Worm (Caenorhabditis elegans): ENCODE data around the gene C39B10.7.

C39B10.7 gene

DNA sequence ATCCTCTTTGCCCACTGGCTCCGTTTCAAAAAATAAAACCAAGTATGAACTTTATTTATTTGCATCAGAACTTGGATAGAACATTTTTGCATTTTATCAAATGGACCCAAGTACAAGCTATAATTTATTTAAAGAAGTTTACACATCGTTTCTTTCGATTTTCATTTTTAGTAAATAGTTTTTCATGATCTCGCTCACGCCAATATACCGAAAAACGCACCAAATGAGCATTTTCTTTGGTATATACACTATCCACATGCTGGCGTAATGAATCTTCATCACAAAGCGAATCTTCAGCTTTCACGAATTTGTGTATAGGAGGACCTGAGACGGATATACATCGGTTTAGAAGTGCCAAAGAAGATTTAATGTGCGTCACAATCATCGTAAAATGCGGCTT, at the start of gene C39B10.7:
Gene C39B10.7 (plus strand): TSS at position 301 of the 400 bp plus-strand sequence.
- TF ChIP-seq ceh-32 (tag; optimal IDR thresholded peaks at IDR 0.05; ENCODE audit: poor library complexity) (no peak), hmg-1.1 (GFP tag; IDR thresholded peaks at IDR 0.05) (no peak), ceh-82 (tag; optimal IDR thresholded peaks at IDR 0.05) (no peak), snpc-1.2 (GFP tag; IDR thresholded peaks at IDR 0.05) (no peak), mes-2 (tag; optimal IDR thresholded peaks at IDR 0.05; ENCODE audit: poor library complexity, severe bottlenecking) (no peak), aha-1 (tag) (no peak), F26F4.8 (GFP tag; conservative IDR thresholded peaks at IDR 0.05) (no peak), F44E2.7 (GFP tag; IDR thresholded peaks at IDR 0.05) (no peak), ceh-28 (tag; optimal IDR thresholded peaks at IDR 0.05) (no peak)

DNA sequence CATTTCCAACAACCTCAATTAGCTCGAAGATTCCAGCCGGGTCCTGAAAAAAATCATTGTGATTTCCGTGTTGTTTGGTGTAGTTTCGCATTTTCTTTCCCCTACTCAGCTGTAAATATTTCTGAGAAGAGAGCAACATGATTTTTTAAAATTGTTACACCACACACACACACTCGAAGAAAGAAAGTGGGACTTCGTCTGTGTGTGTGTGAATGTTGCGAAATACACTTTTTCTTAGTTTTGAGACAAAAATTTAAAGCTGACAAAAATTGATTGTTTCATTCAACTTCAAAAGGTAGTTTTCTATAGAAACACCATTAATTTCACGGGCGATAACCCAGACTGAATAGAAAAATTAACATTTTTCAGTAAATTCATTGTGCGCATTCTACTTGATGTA, 48.6 kb upstream of the C39B10.7 start:
- TF ChIP-seq dpl-1 (GFP tag; optimal IDR thresholded peaks at IDR 0.05), result no peak
- no peak for TF ChIP-seq nhr-25 (tag; optimal IDR thresholded peaks at IDR 0.05; ENCODE audit: borderline replicate concordance, insufficient read depth)
- no peak for TF ChIP-seq tra-1 (GFP tag; IDR thresholded peaks at IDR 0.05)
- TF ChIP-seq zfp-2 (tag; optimal IDR thresholded peaks at IDR 0.05), result no peak
- TF ChIP-seq rbr-2 (tag; optimal IDR thresholded peaks at IDR 0.05), result no peak
- no peak for TF ChIP-seq ztf-11 (tag; optimal IDR thresholded peaks at IDR 0.05)
- TF ChIP-seq F44E2.7 (GFP tag; IDR thresholded peaks at IDR 0.05), result no peak

DNA sequence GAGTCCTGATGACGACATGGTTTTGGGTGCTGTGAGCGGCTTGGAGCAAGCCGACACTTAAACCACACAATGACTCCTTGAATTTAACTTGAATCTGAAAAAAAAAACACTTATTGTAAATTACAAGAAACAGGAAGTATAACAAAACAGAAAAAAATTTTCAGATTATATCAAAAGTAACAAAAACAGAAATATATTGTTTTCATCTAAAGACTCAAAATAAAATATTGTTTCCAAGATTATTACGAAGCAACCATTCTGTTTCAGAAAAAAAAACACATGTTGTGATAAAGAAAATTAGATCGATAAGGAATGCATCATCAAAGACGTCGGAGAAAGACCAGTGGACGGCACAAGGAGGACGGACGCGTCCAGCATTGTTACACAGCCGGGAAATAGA, 48.1 kb upstream of the C39B10.7 start, which contains the start of gene mig-15:
Gene mig-15 (minus strand): TSS at position 101 of the 400 bp plus-strand sequence.
- TF ChIP-seq daf-16 (GFP tag; optimal IDR thresholded peaks at IDR 0.05) (no peak), daf-16 (tag; optimal IDR thresholded peaks at IDR 0.05) (peak; percentile 24), skn-1 (tag; optimal IDR thresholded peaks at IDR 0.05) (no peak)

DNA sequence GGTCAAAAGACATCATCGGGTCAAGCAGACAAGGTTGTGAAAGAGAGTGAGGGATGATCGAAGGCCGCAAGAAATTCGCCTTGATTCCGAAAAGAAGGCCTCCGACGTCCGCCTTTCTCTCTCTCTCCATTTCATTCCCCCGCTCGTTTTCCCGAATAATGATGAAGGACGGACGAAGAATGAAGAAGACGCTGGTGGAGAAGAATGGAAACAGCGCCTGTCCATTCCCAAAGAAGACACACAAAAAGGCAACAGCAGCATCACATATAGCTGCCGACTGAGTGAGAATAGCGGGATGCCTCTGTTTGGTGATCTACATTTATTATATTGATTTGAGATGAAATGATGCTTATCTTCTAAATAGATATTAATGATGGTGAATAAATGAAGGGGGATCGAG, 47.5 kb upstream of the C39B10.7 start:
- no peak for TF ChIP-seq egl-43 (GFP tag; IDR thresholded peaks at IDR 0.05)
- 0 out of 2 replicates have a peak, but pooled peaks have one; percentile 6 for TF ChIP-seq hmg-1.1 (GFP tag; IDR thresholded peaks at IDR 0.05)
- TF ChIP-seq fkh-10 (GFP tag; optimal IDR thresholded peaks at IDR 0.05), result no peak
- TF ChIP-seq nhr-25 (tag; optimal IDR thresholded peaks at IDR 0.05; ENCODE audit: borderline replicate concordance, insufficient read depth), result peak; percentile 15
- no peak for TF ChIP-seq unc-39 (tag; optimal IDR thresholded peaks at IDR 0.05)
- TF ChIP-seq snpc-4 (tag; optimal IDR thresholded peaks at IDR 0.05), result no peak

DNA sequence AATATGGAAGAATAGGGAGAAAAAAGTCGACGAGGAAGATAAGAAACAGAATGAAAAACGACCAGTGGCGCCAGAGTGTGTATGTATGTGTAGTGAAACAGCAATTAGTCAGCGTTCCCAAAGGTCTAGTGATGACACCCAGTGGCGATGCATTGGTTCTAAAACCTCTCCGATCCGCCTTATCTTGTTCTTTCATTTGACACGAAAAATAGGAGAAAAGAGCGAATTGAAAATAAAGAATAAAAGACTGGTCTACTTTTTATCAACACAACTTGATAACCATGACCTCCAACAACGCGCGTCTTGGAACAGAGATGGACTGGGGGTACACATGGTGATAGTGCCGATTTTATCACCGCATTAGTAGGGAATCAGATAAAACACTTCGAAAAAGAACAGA, 45.8 kb upstream of the C39B10.7 start:
- TF ChIP-seq F10B5.3 (tag; optimal IDR thresholded peaks at IDR 0.05) (no peak), unc-62 (GFP tag; optimal IDR thresholded peaks at IDR 0.05 in 1 of 2) (peak in 1 of 2 experiments; percentile 99), unc-62 (tag; optimal IDR thresholded peaks at IDR 0.05) (no peak), daf-16 (GFP tag; optimal IDR thresholded peaks at IDR 0.05) (no peak), daf-16 (tag; optimal IDR thresholded peaks at IDR 0.05) (peak; percentile 62), mep-1 (tag; optimal IDR thresholded peaks at IDR 0.05) (peak; percentile 27), zag-1 (tag; optimal IDR thresholded peaks at IDR 0.05) (no peak), nhr-28 (tag; optimal IDR thresholded peaks at IDR 0.05) (peak; percentile 88), mdl-1 (tag; optimal IDR thresholded peaks at IDR 0.05) (peak in 1 of 2 experiments; percentile 14), lsy-2 (tag; optimal IDR thresholded peaks at IDR 0.05) (peak in 1 of 2 experiments; percentile 15), mes-2 (tag; optimal IDR thresholded peaks at IDR 0.05; ENCODE audit: poor library complexity, severe bottlenecking) (peak; percentile 17), dmd-6 (GFP tag; IDR thresholded peaks at IDR 0.05) (peak; percentile 15; the same call in 1 of the 2 replicates), daf-19 (GFP tag; conservative IDR thresholded peaks at IDR 0.05) (no peak), dve-1 (tag; optimal IDR thresholded peaks at IDR 0.05; ENCODE audit: insufficient read depth) (peak; percentile 7), mxl-3 (GFP tag; optimal IDR thresholded peaks at IDR 0.05) (peak; percentile 94), pqm-1 (tag; optimal IDR thresholded peaks at IDR 0.05) (peak; percentile 62), ceh-82 (tag; optimal IDR thresholded peaks at IDR 0.05) (no peak), hlh-11 (tag; optimal IDR thresholded peaks at IDR 0.05) (peak; percentile 63)
